Worm (Caenorhabditis elegans) whole organism, L4/young adult: ENCODE measurements around the gene F49F1.14.

Experiments
- dao-5 ChIP-seq: sonication (generic microtip); optimal IDR thresholded peaks from 2 replicates; lab custom pipeline; 2016; ENCODE audit warnings: missing genotype, missing genetic modification characterization, moderate library complexity, missing compliant biosample characterization
- him-1 ChIP-seq: sonication (generic microtip); optimal IDR thresholded peaks from 2 replicates; lab custom pipeline; 2016; ENCODE audit warnings: missing genotype, missing genetic modification reagents, missing genetic modification characterization, missing compliant biosample characterization

ce11 chrIV:4085022-4085421 is 27.3 kb downstream of the F49F1.14 start:
- no peak for TF ChIP-seq him-1
- TF ChIP-seq dao-5 (tag; lab: Kevin White, UChicago), result no peak
